Worm (Caenorhabditis elegans): ENCODE data around the gene dhs-5.

The dhs-5 gene

DNA sequence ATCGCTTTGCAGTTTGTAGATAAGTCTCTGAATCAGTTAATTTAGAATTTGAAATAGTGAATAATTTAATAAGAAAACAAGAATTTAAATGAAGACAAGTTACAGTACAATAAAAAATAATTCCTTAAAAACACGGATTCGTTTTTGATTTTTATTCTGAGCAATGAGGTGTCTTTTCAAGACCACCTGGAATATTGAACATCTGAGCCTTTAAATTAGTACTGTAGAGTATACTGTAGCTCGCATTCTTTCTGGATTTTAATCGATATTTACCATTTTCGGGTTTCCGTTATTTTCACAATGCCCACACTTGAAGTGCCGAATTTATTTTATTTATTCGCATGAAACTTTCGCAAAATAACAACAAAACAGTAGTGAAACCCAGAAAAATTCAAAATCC, 29.8 kb upstream of the dhs-5 start, which contains the start of gene F07F6.7 (continued):
- TF ChIP-seq Y53G8AR.9 (GFP tag; conservative IDR thresholded peaks at IDR 0.05) (no peak), B0261.1 (tag; optimal IDR thresholded peaks at IDR 0.05) (no peak), lir-1 (GFP tag; conservative IDR thresholded peaks at IDR 0.05) (no peak), nhr-80 (tag; optimal IDR thresholded peaks at IDR 0.05) (no peak), F33H1.4 (GFP tag; IDR thresholded peaks at IDR 0.05) (peak; percentile 76)

DNA sequence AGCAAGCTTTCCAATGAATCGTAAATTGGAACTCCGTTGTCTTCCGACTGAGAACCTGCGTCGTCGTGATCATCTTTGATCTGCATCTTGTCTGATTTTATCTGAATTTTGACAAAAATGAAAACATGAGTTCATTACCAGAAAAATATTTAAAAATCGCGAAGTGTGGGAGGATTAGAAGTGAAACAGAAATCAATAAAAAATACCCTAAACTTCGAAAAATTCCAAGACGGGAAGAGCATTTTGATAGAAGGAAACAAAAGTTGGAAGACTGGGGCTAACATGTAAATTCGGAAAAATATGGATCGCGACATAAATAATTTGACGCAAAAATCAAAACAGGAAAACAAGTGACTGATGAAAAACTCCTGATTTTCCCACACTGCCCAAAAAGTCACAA, 28.0 kb upstream of the dhs-5 start, which contains the start of gene F07F6.8:
Gene F07F6.8, minus strand, starts transcription at position 101 of the 400 bp plus-strand sequence.
- TF ChIP-seq mxl-1 (tag; optimal IDR thresholded peaks at IDR 0.05) = peak; percentile 6
- TF ChIP-seq madf-6 (GFP tag; IDR thresholded peaks at IDR 0.05) = 0 out of 2 replicates have a peak, but pooled peaks have one; percentile 14
- TF ChIP-seq repo-1 (tag; optimal IDR thresholded peaks at IDR 0.05) = peak; percentile 16
- no peak for TF ChIP-seq nhr-179 (tag; optimal IDR thresholded peaks at IDR 0.05)
- no peak for TF ChIP-seq ama-1 (optimal IDR thresholded peaks at IDR 0.05)
- no peak for TF ChIP-seq ama-1 (GFP tag; optimal IDR thresholded peaks at IDR 0.05)

DNA sequence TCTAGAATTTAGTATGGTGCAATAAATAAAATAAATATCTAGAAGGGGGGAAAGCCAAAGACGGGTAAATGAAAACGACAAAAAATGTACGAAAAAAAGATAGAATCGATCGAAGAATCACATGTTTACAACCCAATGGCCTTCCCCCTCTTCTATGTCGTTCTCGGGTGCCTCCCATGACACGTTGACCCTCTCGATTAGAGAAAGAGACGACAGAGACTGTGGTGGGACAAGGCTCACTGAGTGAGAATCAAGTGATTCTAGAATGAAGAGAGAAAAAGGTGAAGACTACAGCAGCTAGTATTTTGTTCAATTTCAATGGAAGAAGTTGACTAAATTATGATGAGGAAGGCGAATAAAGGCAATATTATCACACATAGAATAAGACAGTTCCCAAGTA, 27.6 kb upstream of the dhs-5 start:
- no peak for TF ChIP-seq rec-8 (tag; optimal IDR thresholded peaks at IDR 0.05)
- no peak for TF ChIP-seq egl-44 (GFP tag; IDR thresholded peaks at IDR 0.05)
- TF ChIP-seq ets-4 (GFP tag; optimal IDR thresholded peaks at IDR 0.05) = peak; percentile 13
- no peak for TF ChIP-seq lsl-1 (GFP tag; optimal IDR thresholded peaks at IDR 0.05)
- TF ChIP-seq C17E4.6 (GFP tag; IDR thresholded peaks at IDR 0.05) = no peak
- TF ChIP-seq ceh-58 (GFP tag; IDR thresholded peaks at IDR 0.05) = no peak
- TF ChIP-seq tbp1 (GFP tag; optimal IDR thresholded peaks at IDR 0.05) = peak; percentile 29
- no peak for TF ChIP-seq let-526 (GFP tag; IDR thresholded peaks at IDR 0.05)
- 0 out of 2 replicates have a peak, but pooled peaks have one; percentile 59 for TF ChIP-seq nfyb-1 (GFP tag; IDR thresholded peaks at IDR 0.05)
- TF ChIP-seq tbx-9 (tag; optimal IDR thresholded peaks at IDR 0.05; ENCODE audit: borderline replicate concordance) = no peak
- no peak for TF ChIP-seq ccch-3 (GFP tag; optimal IDR thresholded peaks at IDR 0.05)
- no peak for TF ChIP-seq madf-6 (GFP tag; IDR thresholded peaks at IDR 0.05)
- no peak for TF ChIP-seq nhr-90 (tag; optimal IDR thresholded peaks at IDR 0.05)
- TF ChIP-seq bed-2 (GFP tag; IDR thresholded peaks at IDR 0.05) = no peak
- no peak for TF ChIP-seq ceh-40 (GFP tag; IDR thresholded peaks at IDR 0.05)
- no peak for TF ChIP-seq nfya-1 (tag; optimal IDR thresholded peaks at IDR 0.05; ENCODE audit: borderline replicate concordance, insufficient read depth)
- TF ChIP-seq F57C9.4 (tag; optimal IDR thresholded peaks at IDR 0.05) = no peak
- no peak for TF ChIP-seq efl-1 (GFP tag; optimal IDR thresholded peaks at IDR 0.05)
- no peak for TF ChIP-seq chd-7 (tag; optimal IDR thresholded peaks at IDR 0.05)
- TF ChIP-seq egrh-3 (GFP tag; IDR thresholded peaks at IDR 0.05) = 0 out of 2 replicates have a peak, but pooled peaks have one; percentile 16
- 0 out of 2 replicates have a peak, but pooled peaks have one; percentile 47 for TF ChIP-seq rcor-1 (GFP tag; IDR thresholded peaks at IDR 0.05)
- no peak for TF ChIP-seq hrde-1 (tag; optimal IDR thresholded peaks at IDR 0.05; ENCODE audit: borderline replicate concordance)
- no peak for TF ChIP-seq F49E8.2 (tag; optimal IDR thresholded peaks at IDR 0.05; ENCODE audit: insufficient read depth)
- no peak for TF ChIP-seq attf-6 (GFP tag; IDR thresholded peaks at IDR 0.05)
- TF ChIP-seq lin-54 (GFP tag; optimal IDR thresholded peaks at IDR 0.05) = peak; percentile 18
- peak; percentile 38 for TF ChIP-seq K12H6.12 (tag; optimal IDR thresholded peaks at IDR 0.05)
- TF ChIP-seq lag-1 (GFP tag; IDR thresholded peaks at IDR 0.05) = no peak
- TF ChIP-seq lin-40 (tag; optimal IDR thresholded peaks at IDR 0.05) = peak; percentile 15
- peak; percentile 26; the same call in 1 of the 2 replicates for TF ChIP-seq C06A6.2 (GFP tag; conservative IDR thresholded peaks at IDR 0.05)
- no peak for TF ChIP-seq ztf-25 (GFP tag; IDR thresholded peaks at IDR 0.05)
- no peak for TF ChIP-seq B0019.2 (GFP tag; conservative IDR thresholded peaks at IDR 0.05)
- peak; percentile 45 for TF ChIP-seq pha-4 (tag; optimal IDR thresholded peaks at IDR 0.05)
- peak; percentile 47 for TF ChIP-seq atf-7 (tag; optimal IDR thresholded peaks at IDR 0.05)
- TF ChIP-seq snpc-4 (GFP tag; optimal IDR thresholded peaks at IDR 0.05) = no peak
- peak in 3 of 4 experiments; percentile 8 to 18 (median 9) for TF ChIP-seq snpc-4 (tag; optimal IDR thresholded peaks at IDR 0.05)
- TF ChIP-seq let-607 (tag; optimal IDR thresholded peaks at IDR 0.05) = peak in 1 of 2 experiments; percentile 32
